Worm (Caenorhabditis elegans): ENCODE data around the gene C40H5.2.

- no peak for TF ChIP-seq flt-1 (GFP tag; IDR thresholded peaks at IDR 0.05)
- TF ChIP-seq cog-1 (tag; optimal IDR thresholded peaks at IDR 0.05) = no peak
- no peak for TF ChIP-seq T22C8.4 (GFP tag; IDR thresholded peaks at IDR 0.05)
- TF ChIP-seq ztf-23 (GFP tag; IDR thresholded peaks at IDR 0.05) = no peak
- TF ChIP-seq ref-1 (GFP tag; conservative IDR thresholded peaks at IDR 0.05) = no peak
Measured at ce11 chrX:11737053-11737452, 8.8 kb upstream of the C40H5.2 start, which contains the start of gene D1053.3.
